Worm (Caenorhabditis elegans): ENCODE measurements around the gene acdh-2.
A peak's percentile ranks its signal among the peaks of the same experiment; 100 is the strongest.

acdh-2 gene

DNA sequence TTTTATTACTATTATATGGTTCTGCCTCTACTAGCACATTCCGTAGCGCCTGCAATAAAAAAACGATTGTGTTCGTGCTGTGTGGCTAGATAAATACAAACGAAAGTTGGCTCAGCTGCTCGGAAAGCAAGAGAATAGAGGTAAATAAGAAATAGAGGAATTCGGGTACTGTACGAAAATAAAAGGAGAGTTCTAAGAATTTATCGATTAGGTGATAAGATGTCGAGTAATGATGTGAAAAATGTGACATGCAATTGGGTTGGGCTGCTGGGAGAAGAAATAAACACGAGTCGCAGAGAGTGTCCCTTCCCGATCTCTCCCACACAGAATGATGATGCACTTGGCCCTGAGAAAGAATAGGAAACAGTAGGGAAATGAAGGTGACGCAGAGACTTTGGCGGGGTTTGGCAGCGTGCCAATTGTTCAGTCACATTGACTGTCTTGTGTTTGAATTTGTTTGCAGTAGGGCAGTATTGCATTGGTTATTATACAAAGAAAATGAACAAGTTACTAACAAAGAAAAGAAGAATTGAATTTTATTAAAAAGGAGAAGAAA is 46.2 kb upstream of the acdh-2 start, which contains the start of gene cdc-14 (continued):
- TF ChIP-seq ceh-32 (tag; optimal IDR thresholded peaks at IDR 0.05; ENCODE audit: poor library complexity) (no peak), T20F7.1 (GFP tag; optimal IDR thresholded peaks at IDR 0.05) (peak; percentile 41), Y75B8A.6 (GFP tag; IDR thresholded peaks at IDR 0.05) (no peak), daf-19 (GFP tag; conservative IDR thresholded peaks at IDR 0.05) (no peak), nhr-102 (tag; optimal IDR thresholded peaks at IDR 0.05) (no peak), dmd-8 (GFP tag; IDR thresholded peaks at IDR 0.05) (no peak), lin-39 (tag; optimal IDR thresholded peaks at IDR 0.05) (no peak), egl-43 (GFP tag; IDR thresholded peaks at IDR 0.05) (no peak), spr-3 (GFP tag; optimal IDR thresholded peaks at IDR 0.05) (no peak), sdz-12 (GFP tag; optimal IDR thresholded peaks at IDR 0.05) (no peak), pqm-1 (tag; optimal IDR thresholded peaks at IDR 0.05) (no peak), ama-1 (optimal IDR thresholded peaks at IDR 0.05) (no peak), fos-1 (tag; optimal IDR thresholded peaks at IDR 0.05) (no peak), lim-7 (GFP tag; IDR thresholded peaks at IDR 0.05) (no peak), php-3 (GFP tag; IDR thresholded peaks at IDR 0.05) (no peak), tag-97 (GFP tag; IDR thresholded peaks at IDR 0.05) (no peak), madf-5 (GFP tag; IDR thresholded peaks at IDR 0.05) (no peak), ceh-62 (tag; optimal IDR thresholded peaks at IDR 0.05) (no peak), mxl-2 (GFP tag; conservative IDR thresholded peaks at IDR 0.05) (no peak)

DNA sequence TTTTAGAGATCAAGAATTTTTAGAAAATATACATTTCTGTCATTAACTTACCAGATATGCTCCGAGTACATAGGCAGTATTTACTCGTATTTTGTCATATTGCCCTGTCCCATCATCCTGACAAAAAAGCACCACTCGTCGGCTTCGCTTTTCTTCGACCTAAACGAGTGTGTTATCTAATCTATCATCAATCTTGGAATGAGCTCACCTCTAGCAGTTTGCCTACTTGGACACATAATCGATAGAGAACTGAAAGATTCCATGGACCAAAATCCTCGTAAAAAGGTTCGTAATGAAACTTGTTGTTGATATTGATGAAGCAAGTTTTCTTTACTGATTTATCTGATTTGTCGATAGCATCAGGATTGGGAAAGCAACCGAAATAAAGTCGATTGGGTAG is 45.6 kb upstream of the acdh-2 start:
- peak in 1 of 2 experiments; percentile 52 for TF ChIP-seq unc-62 (GFP tag; optimal IDR thresholded peaks at IDR 0.05 in 1 of 2)
- no peak for TF ChIP-seq unc-62 (tag; optimal IDR thresholded peaks at IDR 0.05)
- TF ChIP-seq snpc-1.2 (GFP tag; IDR thresholded peaks at IDR 0.05), result no peak

DNA sequence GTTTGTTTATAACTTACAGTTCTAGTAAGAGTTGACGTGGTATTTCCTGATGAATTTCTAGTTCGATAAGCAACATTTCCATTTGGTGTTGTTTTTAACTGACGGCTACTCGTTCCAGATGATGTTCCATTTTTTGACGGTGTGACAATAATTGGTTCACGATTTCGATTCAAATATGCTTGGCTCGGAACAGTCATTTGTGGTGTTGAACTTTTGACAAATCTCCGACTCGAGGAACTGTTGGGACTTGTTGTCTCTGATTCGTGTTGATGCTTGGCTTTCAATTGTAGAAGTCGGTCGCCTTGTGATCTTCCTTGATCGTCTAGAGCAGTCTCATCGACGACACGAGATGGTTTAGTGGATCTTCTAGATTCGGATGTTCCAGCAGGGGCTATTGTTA is 44.3 kb upstream of the acdh-2 start:
- TF ChIP-seq unc-62 (GFP tag; optimal IDR thresholded peaks at IDR 0.05 in 1 of 2) (peak in 1 of 2 experiments; percentile 68), unc-62 (tag; optimal IDR thresholded peaks at IDR 0.05) (no peak), ceh-20 (GFP tag; IDR thresholded peaks at IDR 0.05) (no peak)

DNA sequence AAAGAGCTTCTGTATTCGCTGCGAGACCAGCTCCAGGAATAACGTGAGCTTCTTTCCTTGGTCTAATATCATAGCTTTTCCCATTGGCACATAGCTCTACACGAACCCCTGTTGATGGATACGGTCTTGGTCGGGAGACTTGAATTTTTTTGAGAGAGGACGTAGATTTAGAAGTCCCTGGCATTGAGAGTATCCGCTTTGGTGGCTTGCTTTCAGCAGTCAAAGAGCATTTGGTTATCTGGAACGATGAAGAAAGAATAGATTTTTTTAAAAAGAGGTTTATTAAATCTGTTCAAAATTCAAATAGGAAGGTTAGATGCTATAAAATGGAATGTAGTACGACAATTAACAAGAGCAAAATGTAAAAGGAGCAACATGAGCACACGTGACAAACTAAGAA is 42.4 kb upstream of the acdh-2 start, which contains the start of gene C17G10.13:
Gene C17G10.13, minus strand, starts transcription at position 101 of the 400 bp plus-strand sequence.
- TF ChIP-seq zip-2 (tag; optimal IDR thresholded peaks at IDR 0.05) (no peak), madf-9 (GFP tag; conservative IDR thresholded peaks at IDR 0.05) (no peak)

DNA sequence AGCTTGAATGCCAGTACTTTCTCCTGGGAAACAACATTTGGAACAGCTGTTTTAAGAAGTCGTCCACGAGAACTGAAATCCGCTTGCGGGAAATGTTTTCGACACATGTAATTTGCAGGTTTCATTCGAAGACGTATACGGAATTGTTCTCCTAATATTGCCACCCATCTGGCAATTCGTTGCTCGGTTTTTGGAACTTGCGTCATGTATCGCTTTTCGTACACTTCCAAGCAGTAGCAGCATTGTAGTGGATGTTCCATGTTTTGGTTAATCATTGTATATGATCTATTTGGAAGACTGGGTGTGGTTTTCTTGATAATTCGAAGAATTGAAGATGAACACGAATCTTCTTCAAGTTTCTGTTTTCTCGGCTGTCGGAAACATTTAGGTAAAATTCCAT is 40.5 kb upstream of the acdh-2 start:
- TF ChIP-seq nhr-6 (tag; optimal IDR thresholded peaks at IDR 0.05) (no peak), F26F4.8 (GFP tag; conservative IDR thresholded peaks at IDR 0.05) (no peak), unc-62 (GFP tag; optimal IDR thresholded peaks at IDR 0.05 in 1 of 2) (peak in 1 of 2 experiments; percentile 74), unc-62 (tag; optimal IDR thresholded peaks at IDR 0.05) (no peak), aha-1 (tag) (peak; percentile 91)

DNA sequence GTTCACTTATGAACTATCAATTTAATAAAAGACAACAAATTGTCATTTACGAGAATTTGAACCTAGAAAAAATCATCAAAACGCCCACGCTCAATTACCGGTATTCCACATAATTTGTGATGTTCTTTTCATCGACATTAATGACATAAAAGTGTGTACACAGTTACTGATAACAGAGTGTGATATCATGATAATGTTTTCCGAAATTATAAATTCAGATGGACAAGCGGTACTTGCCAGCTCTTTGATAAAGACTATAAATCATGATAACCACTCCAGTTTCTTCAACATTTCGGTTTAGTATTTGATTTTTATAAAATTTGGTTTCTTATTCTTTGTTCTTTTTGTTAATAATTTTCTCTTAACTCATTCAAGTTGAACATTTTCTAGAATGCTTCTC is 38.5 kb upstream of the acdh-2 start, which contains the start of gene lys-8:
Gene lys-8, plus strand, starts transcription at position 391 of the 400 bp plus-strand sequence.
- TF ChIP-seq ces-1 (GFP tag; optimal IDR thresholded peaks at IDR 0.05), result no peak
- no peak for TF ChIP-seq ztf-11 (tag; optimal IDR thresholded peaks at IDR 0.05)
- no peak for TF ChIP-seq unc-62 (GFP tag; optimal IDR thresholded peaks at IDR 0.05 in 1 of 2)
- no peak for TF ChIP-seq unc-62 (tag; optimal IDR thresholded peaks at IDR 0.05)
- no peak for TF ChIP-seq ZK546.5 (tag; optimal IDR thresholded peaks at IDR 0.05)
- TF ChIP-seq nhr-76 (tag; optimal IDR thresholded peaks at IDR 0.05), result no peak
- no peak for TF ChIP-seq hmg-1.1 (GFP tag; IDR thresholded peaks at IDR 0.05)
- TF ChIP-seq lin-29 (GFP tag; IDR thresholded peaks at IDR 0.05), result no peak
- peak; percentile 90 for TF ChIP-seq hlh-11 (tag; optimal IDR thresholded peaks at IDR 0.05)
- no peak for TF ChIP-seq lsy-2 (tag; optimal IDR thresholded peaks at IDR 0.05)
- TF ChIP-seq nhr-48 (tag; optimal IDR thresholded peaks at IDR 0.05), result peak; percentile 33
- peak; percentile 99 for TF ChIP-seq php-3 (GFP tag; IDR thresholded peaks at IDR 0.05)
- TF ChIP-seq aly-2 (tag; optimal IDR thresholded peaks at IDR 0.05), result no peak
- TF ChIP-seq nhr-28 (tag; optimal IDR thresholded peaks at IDR 0.05), result peak; percentile 95
- TF ChIP-seq mdl-1 (tag; optimal IDR thresholded peaks at IDR 0.05), result peak in 1 of 2 experiments; percentile 17
- no peak for TF ChIP-seq nhr-6 (tag; optimal IDR thresholded peaks at IDR 0.05)
- peak; percentile 89 for TF ChIP-seq dve-1 (tag; optimal IDR thresholded peaks at IDR 0.05; ENCODE audit: insufficient read depth)
- TF ChIP-seq hlh-30 (tag; optimal IDR thresholded peaks at IDR 0.05; ENCODE audit: insufficient read depth), result no peak
- TF ChIP-seq mxl-2 (GFP tag; conservative IDR thresholded peaks at IDR 0.05), result no peak
- no peak for TF ChIP-seq dmd-8 (GFP tag; IDR thresholded peaks at IDR 0.05)
- no peak for TF ChIP-seq ctbp-1 (GFP tag; IDR thresholded peaks at IDR 0.05)
